Fruit fly (Drosophila melanogaster): ENCODE results near the gene CG46387.

CG46387 gene

DNA sequence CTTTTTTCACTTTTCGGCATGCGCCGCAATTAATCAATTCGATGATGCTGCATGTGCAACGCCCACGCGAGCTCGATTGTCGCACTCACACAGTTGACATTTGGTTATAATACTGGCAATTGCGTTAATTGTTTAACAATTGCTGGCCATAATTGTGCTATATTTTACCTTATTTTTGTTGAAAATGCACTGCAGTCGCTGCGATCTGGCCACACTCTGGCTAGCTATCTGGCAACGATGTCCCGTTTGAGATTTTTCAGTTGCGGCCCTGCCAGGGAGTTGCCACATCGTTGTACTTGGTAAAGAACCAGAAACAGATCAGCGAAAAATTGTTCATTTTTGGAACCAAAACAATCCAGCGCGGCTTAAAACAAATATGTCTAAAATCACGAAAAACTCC lies at the start of gene CG46387, which contains the start of gene CG6707:
CG46387 (plus strand) TSS at position 272 of the 400 bp plus-strand sequence.
CG6707 (minus strand) TSS at position 221 of the 400 bp plus-strand sequence.
- no peak for TF ChIP-seq Dll (optimal IDR thresholded peaks at IDR 0.05)
- no peak for TF ChIP-seq EcR (GFP tag; optimal IDR thresholded peaks at IDR 0.05)
- no peak for TF ChIP-seq CG8478 (optimal IDR thresholded peaks at IDR 0.05)
- no peak for TF ChIP-seq pan (optimal IDR thresholded peaks at IDR 0.05)
- TF ChIP-seq usp (GFP tag; optimal IDR thresholded peaks at IDR 0.05) = no peak
- TF ChIP-seq psq (optimal IDR thresholded peaks at IDR 0.05) = no peak

- no peak for TF ChIP-seq Dll (optimal IDR thresholded peaks at IDR 0.05)
- TF ChIP-seq pan (optimal IDR thresholded peaks at IDR 0.05) = no peak
- no peak for TF ChIP-seq EcR (GFP tag; optimal IDR thresholded peaks at IDR 0.05)
- TF ChIP-seq usp (GFP tag; optimal IDR thresholded peaks at IDR 0.05) = no peak
- no peak for TF ChIP-seq psq (optimal IDR thresholded peaks at IDR 0.05)
- TF ChIP-seq CG8478 (optimal IDR thresholded peaks at IDR 0.05) = no peak
These were observed 49.7 kb upstream of the CG46387 start for dm6 chr3L:9848744-9849143.

DNA sequence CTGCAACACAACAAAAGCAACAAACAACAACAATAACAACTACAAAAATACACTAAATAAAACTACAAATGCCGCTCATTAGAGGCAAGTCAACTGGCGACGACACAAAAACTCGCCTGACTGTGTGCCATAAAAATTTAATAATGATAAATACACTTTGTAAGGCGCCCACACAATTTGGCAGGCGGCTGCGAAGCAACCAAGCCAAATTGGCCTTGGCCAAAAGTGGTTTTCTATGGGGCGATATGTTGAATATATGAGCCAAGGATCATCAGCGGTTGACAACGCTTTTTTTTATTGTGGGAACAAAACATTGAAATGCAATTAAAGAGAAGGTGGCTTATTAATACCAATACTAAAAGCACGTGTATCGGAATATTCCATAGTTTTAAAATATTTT lies 48.3 kb upstream of the CG46387 start:
- no peak for TF ChIP-seq CG8478 (optimal IDR thresholded peaks at IDR 0.05)
- no peak for TF ChIP-seq psq (optimal IDR thresholded peaks at IDR 0.05)
- no peak for TF ChIP-seq usp (GFP tag; optimal IDR thresholded peaks at IDR 0.05)
- TF ChIP-seq pan (optimal IDR thresholded peaks at IDR 0.05) = no peak
- TF ChIP-seq EcR (GFP tag; optimal IDR thresholded peaks at IDR 0.05) = no peak
- TF ChIP-seq Dll (optimal IDR thresholded peaks at IDR 0.05) = no peak

DNA sequence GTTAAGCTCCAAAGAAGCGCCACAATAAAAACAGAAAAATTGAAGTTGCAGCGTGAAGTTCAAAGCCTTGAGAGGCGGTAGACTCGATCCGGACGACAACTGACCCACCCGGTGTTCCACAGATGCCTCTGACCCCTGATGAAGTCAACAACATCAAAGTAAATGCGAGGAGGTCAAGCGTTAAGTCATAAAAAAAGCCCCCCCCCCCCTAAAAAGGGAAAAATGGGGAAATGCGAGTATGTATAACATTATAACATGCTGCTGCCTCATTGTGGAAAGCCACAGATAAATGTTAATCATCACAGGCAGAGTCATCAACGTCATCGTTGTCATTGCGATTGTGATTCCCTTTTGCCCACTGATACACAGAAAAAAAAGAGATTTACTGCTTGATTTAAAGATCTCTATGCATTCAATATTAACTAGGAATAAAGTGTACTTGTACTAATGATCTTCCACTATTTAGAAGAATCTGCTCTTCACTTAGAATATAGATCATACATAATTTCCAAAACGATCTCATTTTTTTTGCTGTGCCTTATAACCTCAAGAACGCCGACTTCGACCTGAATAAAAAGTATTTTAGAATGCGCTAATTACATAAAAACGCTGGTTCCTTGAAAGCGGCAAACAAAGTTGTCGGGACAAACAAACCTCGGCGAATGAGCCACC lies 47.3 kb upstream of the CG46387 start:
- TF ChIP-seq EcR (GFP tag; optimal IDR thresholded peaks at IDR 0.05) (no peak), usp (GFP tag; optimal IDR thresholded peaks at IDR 0.05) (no peak), CG8478 (optimal IDR thresholded peaks at IDR 0.05) (no peak), Dll (optimal IDR thresholded peaks at IDR 0.05) (no peak), pan (optimal IDR thresholded peaks at IDR 0.05) (no peak), psq (optimal IDR thresholded peaks at IDR 0.05) (no peak)

dm6 chr3L:9853140-9853746 lies 45.2 kb upstream of the CG46387 start:
- TF ChIP-seq EcR (GFP tag; optimal IDR thresholded peaks at IDR 0.05) = no peak
- TF ChIP-seq Dll (optimal IDR thresholded peaks at IDR 0.05) = no peak
- TF ChIP-seq pan (optimal IDR thresholded peaks at IDR 0.05) = no peak
- no peak for TF ChIP-seq psq (optimal IDR thresholded peaks at IDR 0.05)
- TF ChIP-seq CG8478 (optimal IDR thresholded peaks at IDR 0.05) = no peak
- TF ChIP-seq usp (GFP tag; optimal IDR thresholded peaks at IDR 0.05) = no peak

DNA sequence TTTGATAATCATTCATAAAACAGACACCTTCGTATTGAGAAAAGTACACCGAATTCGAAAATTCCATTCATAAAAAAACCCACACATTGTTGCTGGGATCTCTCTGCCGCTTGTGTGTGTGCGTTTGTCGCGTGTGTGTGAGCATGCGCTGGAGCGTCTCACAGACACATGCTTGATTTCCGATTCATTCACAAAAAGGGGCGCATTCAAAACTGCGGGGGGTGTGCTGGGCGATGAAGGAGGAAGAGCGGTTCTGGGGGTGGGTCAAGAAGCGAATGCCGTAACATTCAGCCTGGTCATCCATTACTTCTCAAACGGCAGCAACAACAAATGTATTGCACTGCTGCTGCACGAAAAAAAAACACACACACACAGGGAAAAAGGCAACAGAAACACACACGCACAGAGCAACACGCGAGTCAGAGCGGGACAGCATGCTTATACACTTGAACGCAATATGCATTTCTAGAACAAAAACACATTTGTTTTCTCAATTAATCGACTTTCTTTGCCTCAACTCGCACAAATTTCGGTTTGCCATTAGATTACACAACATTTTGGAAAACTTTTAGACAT lies 44.4 kb upstream of the CG46387 start:
- TF ChIP-seq EcR (GFP tag; optimal IDR thresholded peaks at IDR 0.05) (no peak), Dll (optimal IDR thresholded peaks at IDR 0.05) (no peak), CG8478 (optimal IDR thresholded peaks at IDR 0.05) (peak; percentile 63)

DNA sequence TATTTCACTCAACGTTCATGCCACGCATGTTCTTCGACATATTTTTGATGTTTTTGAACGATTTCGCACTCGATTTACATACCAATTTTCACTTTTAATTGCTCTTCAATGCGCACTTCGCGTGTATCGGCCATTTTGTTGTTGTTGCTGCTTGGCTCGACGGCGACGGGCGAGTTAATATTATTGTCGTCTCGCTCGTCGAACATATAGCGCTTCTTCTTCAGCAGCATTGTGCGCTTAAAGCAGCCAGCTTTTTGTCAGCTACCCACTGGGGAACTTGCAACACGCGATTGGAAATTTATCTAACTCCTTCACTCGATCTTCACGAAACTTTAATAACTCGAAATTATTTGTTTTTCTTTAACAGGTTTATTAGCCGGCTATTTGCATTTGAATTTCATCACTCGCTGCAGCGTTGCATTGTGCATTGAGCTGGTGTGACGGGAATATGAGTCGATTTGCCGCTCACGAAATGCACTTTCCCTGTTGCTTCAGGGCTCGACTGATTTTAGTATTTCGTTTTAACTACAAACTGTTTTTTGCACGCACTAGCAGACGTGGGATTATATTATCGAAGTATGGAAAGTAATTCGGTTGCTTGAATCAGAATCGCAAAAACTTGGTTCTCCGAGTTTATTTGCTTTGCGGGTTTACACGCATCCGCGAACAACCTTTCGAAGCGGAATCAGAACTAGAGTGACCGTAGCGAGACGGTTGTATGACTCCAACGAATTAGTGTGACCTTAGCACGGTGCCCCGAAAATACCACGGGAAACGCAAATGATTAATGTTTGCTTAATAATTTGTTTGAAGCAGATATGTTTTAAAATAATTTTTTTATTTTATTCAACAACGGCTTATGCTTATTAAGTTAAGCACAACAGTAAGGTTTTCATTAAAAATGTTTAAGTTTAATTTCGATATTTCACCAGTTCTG lies 43.6 kb upstream of the CG46387 start, which contains the start of gene RasGAP1:
RasGAP1 (minus strand) TSS at position 703 of the 937 bp plus-strand sequence.
- no peak for TF ChIP-seq usp (GFP tag; optimal IDR thresholded peaks at IDR 0.05)
- peak; percentile 37 for TF ChIP-seq CG8478 (optimal IDR thresholded peaks at IDR 0.05)

dm6 chr3L:9855784-9856426 lies 42.5 kb upstream of the CG46387 start:
- no peak for TF ChIP-seq CG8478 (optimal IDR thresholded peaks at IDR 0.05)
- TF ChIP-seq usp (GFP tag; optimal IDR thresholded peaks at IDR 0.05) = no peak
- TF ChIP-seq Dll (optimal IDR thresholded peaks at IDR 0.05) = no peak
- TF ChIP-seq psq (optimal IDR thresholded peaks at IDR 0.05) = no peak
- no peak for TF ChIP-seq pan (optimal IDR thresholded peaks at IDR 0.05)
- TF ChIP-seq EcR (GFP tag; optimal IDR thresholded peaks at IDR 0.05) = no peak

DNA sequence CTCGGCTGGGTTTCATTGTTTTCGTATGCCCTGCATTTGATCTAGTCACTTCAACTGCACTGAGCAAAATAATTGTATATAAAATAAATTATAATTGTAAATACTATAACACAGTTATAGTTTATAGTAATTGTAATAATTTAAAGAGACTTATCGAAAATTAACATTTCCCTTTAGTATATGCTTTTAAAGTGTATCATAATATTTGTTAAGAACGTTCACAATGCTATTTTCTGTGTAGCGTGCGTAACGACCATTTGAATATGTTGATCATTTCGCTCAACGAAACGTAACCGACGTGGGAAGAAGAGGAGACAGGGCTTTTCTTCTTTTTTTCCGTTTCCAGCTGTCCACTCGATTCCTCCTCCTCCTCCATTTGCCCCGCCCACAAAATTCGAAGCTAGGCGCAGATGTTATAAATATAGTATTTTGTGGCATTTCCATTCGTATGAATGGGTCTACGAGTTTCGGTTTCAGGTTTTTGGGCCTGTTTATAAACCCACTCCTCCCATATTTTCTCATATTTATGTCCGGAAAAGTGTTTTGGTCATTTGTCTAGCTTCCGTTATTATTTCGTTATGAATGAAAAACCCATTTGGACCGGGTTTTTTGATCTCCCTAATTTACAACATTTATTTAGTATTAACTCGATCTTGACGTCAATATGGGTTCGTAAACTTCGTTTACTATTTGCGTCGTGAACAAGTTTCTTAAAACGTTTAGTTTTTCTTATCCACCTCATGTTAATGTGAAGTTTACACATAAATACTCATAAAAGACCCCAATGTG lies 41.8 kb upstream of the CG46387 start:
- TF ChIP-seq CG8478 (optimal IDR thresholded peaks at IDR 0.05) = no peak
- no peak for TF ChIP-seq pan (optimal IDR thresholded peaks at IDR 0.05)
- TF ChIP-seq usp (GFP tag; optimal IDR thresholded peaks at IDR 0.05) = no peak
- no peak for TF ChIP-seq EcR (GFP tag; optimal IDR thresholded peaks at IDR 0.05)
- TF ChIP-seq psq (optimal IDR thresholded peaks at IDR 0.05) = no peak
- TF ChIP-seq Dll (optimal IDR thresholded peaks at IDR 0.05) = no peak

DNA sequence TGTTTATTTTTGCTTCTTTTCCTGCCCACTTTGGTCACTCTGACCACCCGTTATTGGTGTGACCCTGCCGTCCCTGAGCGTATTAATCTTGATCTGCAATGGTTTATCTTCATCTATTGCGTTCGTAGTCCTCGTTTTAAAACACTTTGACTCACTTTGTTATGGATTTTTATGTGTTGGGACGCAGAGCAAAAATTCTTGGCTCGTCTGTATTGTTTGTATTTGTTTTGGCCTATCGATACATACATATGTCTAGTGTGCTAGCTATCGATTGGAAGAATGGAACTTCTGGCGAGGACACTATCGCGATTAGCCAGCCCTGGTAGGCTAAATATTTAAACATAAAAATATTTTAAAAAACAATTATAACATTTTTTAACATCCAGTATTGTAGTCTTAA lies 38.8 kb upstream of the CG46387 start, which contains the start of gene CG10809:
CG10809 (minus strand) TSS at position 266 of the 400 bp plus-strand sequence.
- TF ChIP-seq psq (optimal IDR thresholded peaks at IDR 0.05) = no peak
- no peak for TF ChIP-seq CG8478 (optimal IDR thresholded peaks at IDR 0.05)
- TF ChIP-seq pan (optimal IDR thresholded peaks at IDR 0.05) = no peak
- no peak for TF ChIP-seq usp (GFP tag; optimal IDR thresholded peaks at IDR 0.05)
- TF ChIP-seq Dll (optimal IDR thresholded peaks at IDR 0.05) = no peak
- TF ChIP-seq EcR (GFP tag; optimal IDR thresholded peaks at IDR 0.05) = no peak
